Worm (Caenorhabditis elegans) whole organism, young adult: ENCODE data around the gene T07F12.1.

Experiments
- B0019.2 ChIP-seq: fragments of 200-800 bp; sonication (Bioruptor generic); conservative IDR thresholded peaks from 2 replicates; pipeline ENCODE4 v1.3.6; 2022; ENCODE audit warnings: missing genetic modification reagents, missing genetic modification characterization, missing compliant biosample characterization
- F10E7.11 ChIP-seq: sonication (generic microtip); optimal IDR thresholded peaks from 2 replicates; lab custom pipeline; 2017; ENCODE audit warnings: mild to moderate bottlenecking, missing genetic modification characterization, moderate library complexity, missing compliant biosample characterization
- F37B4.10 ChIP-seq: fragments of 200-800 bp; sonication (Bioruptor generic); IDR thresholded peaks from 2 replicates; pipeline ENCODE4 v1.3.6; 2022; ENCODE audit warnings: missing genetic modification characterization, missing compliant biosample characterization
- F39B2.1 ChIP-seq: fragments of 200-800 bp; sonication (Bioruptor generic); IDR thresholded peaks from 2 replicates; pipeline ENCODE4 v1.3.6; 2022; ENCODE audit warnings: missing genetic modification reagents, missing genetic modification characterization, missing compliant biosample characterization
- T26A5.8 ChIP-seq: sonication (generic microtip); optimal IDR thresholded peaks from 2 replicates; lab custom pipeline; 2016; ENCODE audit warnings: missing genetic modification characterization, missing compliant biosample characterization
- Y67H2A.10 ChIP-seq: fragments of 200-800 bp; sonication (Bioruptor generic); conservative IDR thresholded peaks from 2 replicates; pipeline ENCODE4 v1.3.6; 2022; ENCODE audit warnings: missing genetic modification reagents, missing genetic modification characterization, missing compliant biosample characterization
- Y95B8A.8 ChIP-seq: fragments of 200-800 bp; sonication (Bioruptor generic); IDR thresholded peaks from 2 replicates; pipeline ENCODE4 v1.3.6; 2022; ENCODE audit warnings: missing genetic modification reagents, missing genetic modification characterization, missing compliant biosample characterization
- cebp-1 ChIP-seq, 2 experiments: fragments of 200-800 bp in 1 of 2; sonication (Bioruptor generic) in 1 of 2; sonication (generic microtip) in 1 of 2; IDR thresholded peaks in 1 of 2; optimal IDR thresholded peaks in 1 of 2; 2 replicates each; pipeline versions ENCODE4 v1.3.6 to Lab custom; 2017 to 2022; ENCODE audit warnings: missing compliant biosample characterization in 2 of 2, missing genetic modification characterization in 2 of 2, mild to moderate bottlenecking in 1 of 2, missing genetic modification reagents in 1 of 2, moderate library complexity in 1 of 2
- ceh-27 ChIP-seq: fragments of 200-800 bp; sonication (Bioruptor generic); optimal IDR thresholded peaks from 2 replicates; lab custom pipeline; 2018; ENCODE audit warnings: mild to moderate bottlenecking, missing genetic modification characterization, moderate library complexity, missing compliant biosample characterization
- ceh-40 ChIP-seq: fragments of 200-800 bp; sonication (Bioruptor generic); IDR thresholded peaks from 2 replicates; pipeline ENCODE4 v1.3.6; 2022; ENCODE audit warnings: missing genetic modification characterization, missing compliant biosample characterization
- ceh-79 ChIP-seq: sonication (generic microtip); optimal IDR thresholded peaks from 2 replicates; lab custom pipeline; 2017; ENCODE audit warnings: mild to moderate bottlenecking, missing genetic modification characterization, missing compliant biosample characterization
- efl-1 ChIP-seq: fragments of 150-350 bp; optimal IDR thresholded peaks from 2 replicates; lab custom pipeline; 2014; ENCODE audit warnings: missing biosample characterization, missing genetic modification reagents, missing genetic modification characterization
- egl-44 ChIP-seq: fragments of 200-800 bp; sonication (Bioruptor generic); IDR thresholded peaks from 2 replicates; pipeline ENCODE4 v1.3.6; 2022; ENCODE audit warnings: missing genetic modification reagents, missing genetic modification characterization, missing compliant biosample characterization
- ets-4 ChIP-seq: fragments of 200-800 bp; sonication (Bioruptor generic); optimal IDR thresholded peaks from 2 replicates; lab custom pipeline; 2018; ENCODE audit warnings: mild to moderate bottlenecking, missing genetic modification characterization, missing compliant biosample characterization
- gei-17 ChIP-seq: fragments of 200-800 bp; sonication (Bioruptor generic); optimal IDR thresholded peaks from 2 replicates; lab custom pipeline; 2018; ENCODE audit warnings: mild to moderate bottlenecking, missing genetic modification characterization, missing compliant biosample characterization
- let-607 ChIP-seq, 2 experiments: fragments of 200-800 bp in 1 of 2; sonication (Bioruptor generic) in 1 of 2; sonication (generic microtip) in 1 of 2; optimal IDR thresholded peaks; 2 replicates each; lab custom pipeline; 2016 to 2018; ENCODE audit warnings: mild to moderate bottlenecking in 2 of 2, missing compliant biosample characterization in 2 of 2, missing genetic modification characterization in 2 of 2, moderate library complexity in 2 of 2, missing genotype in 1 of 2
- lin-40 ChIP-seq: sonication (generic microtip); optimal IDR thresholded peaks from 2 replicates; lab custom pipeline; 2016; ENCODE audit warnings: missing genetic modification characterization, mild to moderate bottlenecking, missing compliant biosample characterization, missing genotype, missing genetic modification reagents
- nhr-179 ChIP-seq: sonication (generic microtip); optimal IDR thresholded peaks from 2 replicates; lab custom pipeline; 2016; ENCODE audit warnings: mild to moderate bottlenecking, missing genetic modification characterization, missing compliant biosample characterization
- nhr-80 ChIP-seq: sonication (generic microtip); optimal IDR thresholded peaks from 2 replicates; lab custom pipeline; 2016; ENCODE audit warnings: missing genetic modification characterization, missing compliant biosample characterization
- nhr-90 ChIP-seq: sonication (generic microtip); optimal IDR thresholded peaks from 2 replicates; lab custom pipeline; 2016; ENCODE audit warnings: missing genotype, mild to moderate bottlenecking, missing genetic modification characterization, missing compliant biosample characterization
- pbrm-1 ChIP-seq: fragments of 200-800 bp; sonication (Bioruptor generic); IDR thresholded peaks from 2 replicates; pipeline ENCODE4 v1.3.6; 2022; ENCODE audit warnings: missing genetic modification reagents, missing genetic modification characterization, missing compliant biosample characterization
- rec-8 ChIP-seq, 2 experiments: sonication (generic microtip); optimal IDR thresholded peaks; 2 replicates each; lab custom pipeline; 2016; ENCODE audit warnings: mild to moderate bottlenecking in 2 of 2, missing genetic modification characterization in 2 of 2, missing genetic modification reagents in 2 of 2, missing genotype in 2 of 2, missing biosample characterization in 1 of 2, missing compliant biosample characterization in 1 of 2, moderate library complexity in 1 of 2
- snpc-1.1 ChIP-seq: sonication (generic microtip); optimal IDR thresholded peaks from 2 replicates; lab custom pipeline; 2017; ENCODE audit warnings: missing genetic modification characterization, mild to moderate bottlenecking, missing compliant biosample characterization, antibody characterized with exemption, moderate library complexity, missing genotype, missing genetic modification reagents; ENCODE audit not compliant: insufficient read depth
- snpc-1.3 ChIP-seq: sonication (generic microtip); optimal IDR thresholded peaks from 2 replicates; lab custom pipeline; 2017; ENCODE audit warnings: missing genetic modification characterization, mild to moderate bottlenecking, missing compliant biosample characterization, antibody characterized with exemption, moderate library complexity, missing genotype, missing genetic modification reagents; ENCODE audit not compliant: insufficient read depth
- ztf-3 ChIP-seq: fragments of 200-800 bp; sonication (Bioruptor generic); optimal IDR thresholded peaks from 2 replicates; lab custom pipeline; 2018; ENCODE audit warnings: mild to moderate bottlenecking, missing genetic modification characterization, missing compliant biosample characterization

Gene T07F12.1

DNA sequence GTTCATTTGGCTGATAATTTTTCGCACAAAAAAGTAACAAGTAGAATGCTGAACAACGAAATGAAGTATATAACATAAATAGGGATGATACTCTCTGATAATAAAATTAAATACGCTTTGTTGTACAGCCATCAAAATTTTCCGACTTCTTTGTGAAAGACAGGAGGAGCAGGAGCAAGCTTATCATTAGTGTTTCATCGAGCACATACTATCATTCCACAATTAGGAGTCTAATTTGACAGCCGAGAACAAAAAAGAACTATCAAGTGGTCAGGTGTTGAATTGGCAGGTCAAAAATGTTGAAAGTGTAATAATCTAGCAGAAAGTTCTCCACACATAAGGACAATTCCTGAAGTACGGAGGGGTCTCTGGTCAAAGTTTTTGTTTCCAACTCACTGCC, 34.3 kb downstream of the T07F12.1 start:
- TF ChIP-seq lin-40 (no peak), rec-8 (tag; optimal IDR thresholded peaks at IDR 0.05; lab: Kevin White, UChicago) (no peak), let-607 (tag; optimal IDR thresholded peaks at IDR 0.05; lab: Kevin White, UChicago) (peak in 1 of 2 experiments; percentile 4), nhr-80 (peak; percentile 88), cebp-1 (GFP tag; IDR thresholded peaks at IDR 0.05; lab: Robert Waterston, UW) (no peak), cebp-1 (tag; optimal IDR thresholded peaks at IDR 0.05; lab: Kevin White, UChicago) (no peak), ets-4 (GFP tag; lab: Kevin White, UChicago) (no peak), B0019.2 (no peak), pbrm-1 (no peak)
- TF ChIP-seq, all 124 proteins: peak for 2

DNA sequence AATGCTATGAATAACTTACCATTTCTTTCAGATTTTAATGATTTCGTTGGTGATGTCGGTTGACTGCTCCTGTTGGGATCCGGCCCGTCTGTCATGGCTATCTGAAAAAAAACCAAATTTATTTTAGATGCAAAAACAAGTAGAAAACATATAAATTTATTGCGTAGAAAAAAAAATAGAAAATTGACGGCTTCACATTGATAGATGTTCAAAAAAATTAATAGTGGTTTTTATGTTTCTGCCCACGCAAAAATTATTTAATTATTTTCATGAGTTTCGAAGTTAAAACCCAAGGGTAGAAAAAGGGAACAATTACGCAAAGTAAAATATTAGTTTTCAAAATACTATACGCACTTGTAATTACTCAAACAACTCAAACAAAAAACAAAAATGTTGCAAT, 35.8 kb downstream of the T07F12.1 start, which contains the start of gene mct-4:
mct-4 (minus strand) TSS at position 101 of the 400 bp plus-strand sequence.
- no peak for TF ChIP-seq cebp-1 (GFP tag; IDR thresholded peaks at IDR 0.05; lab: Robert Waterston, UW)
- TF ChIP-seq cebp-1 (tag; optimal IDR thresholded peaks at IDR 0.05; lab: Kevin White, UChicago), result no peak
- TF ChIP-seq snpc-1.1 (tag; lab: Kevin White, UChicago), result no peak
- no peak for TF ChIP-seq ceh-40 (GFP tag; lab: Robert Waterston, UW)
- no peak for TF ChIP-seq egl-44 (GFP tag; lab: Robert Waterston, UW)
- no peak for TF ChIP-seq T26A5.8 (tag; lab: Kevin White, UChicago)
- no peak for TF ChIP-seq snpc-1.3 (tag; lab: Kevin White, UChicago)
- no peak for TF ChIP-seq F39B2.1 (GFP tag; lab: Robert Waterston, UW)
- TF ChIP-seq ceh-79 (tag; lab: Kevin White, UChicago), result no peak
- TF ChIP-seq nhr-179 (tag; lab: Kevin White, UChicago), result no peak
- TF ChIP-seq Y67H2A.10, result no peak
- TF ChIP-seq efl-1 (GFP tag; lab: Kevin White, UChicago), result no peak
- no peak for TF ChIP-seq ztf-3 (GFP tag; lab: Kevin White, UChicago)

DNA sequence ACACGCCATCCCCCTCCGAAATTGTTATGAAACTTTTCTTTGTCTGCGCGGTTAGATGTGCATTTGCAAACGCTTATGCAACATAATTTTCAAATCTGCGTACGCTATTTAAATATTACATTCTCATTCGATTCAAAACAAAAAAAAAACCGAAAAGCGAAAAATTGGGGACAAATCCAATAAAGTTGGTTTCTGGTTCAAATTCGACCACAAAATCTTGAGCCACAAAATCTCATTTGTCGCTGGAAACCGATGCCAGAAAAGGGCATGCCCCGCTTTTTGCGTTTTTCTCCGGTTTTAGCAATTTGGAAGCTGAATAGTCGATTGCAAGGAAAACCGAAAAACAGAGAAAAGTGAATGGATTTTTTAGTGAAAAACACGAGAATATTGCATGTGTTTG, 38.2 kb downstream of the T07F12.1 start:
- no peak for TF ChIP-seq F10E7.11
- TF ChIP-seq Y95B8A.8, result no peak

DNA sequence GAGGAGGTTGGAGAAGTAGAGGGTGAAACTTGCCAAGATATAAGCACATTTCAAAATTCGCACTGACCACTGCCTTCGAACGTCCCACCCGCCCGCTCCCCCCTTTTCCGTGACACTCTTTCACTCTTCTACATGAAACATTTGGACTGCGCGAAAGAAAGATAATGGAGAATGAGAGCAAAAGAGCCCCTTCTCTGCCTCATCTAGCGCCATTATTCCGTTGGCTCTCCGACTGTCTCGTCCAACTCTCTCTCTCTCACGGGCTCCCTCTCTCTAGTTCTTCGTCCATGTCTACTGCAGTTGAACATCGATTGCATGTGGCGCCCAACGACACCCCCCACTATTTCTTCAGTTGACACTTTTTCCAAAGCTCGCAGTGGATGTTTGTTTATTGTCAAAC, 39.1 kb downstream of the T07F12.1 start:
- TF ChIP-seq gei-17, result no peak
- TF ChIP-seq F37B4.10 (GFP tag; lab: Robert Waterston, UW), result 0 out of 2 replicates have a peak, but pooled peaks have one; percentile 32
- TF ChIP-seq, all 124 proteins: peak for 1

DNA sequence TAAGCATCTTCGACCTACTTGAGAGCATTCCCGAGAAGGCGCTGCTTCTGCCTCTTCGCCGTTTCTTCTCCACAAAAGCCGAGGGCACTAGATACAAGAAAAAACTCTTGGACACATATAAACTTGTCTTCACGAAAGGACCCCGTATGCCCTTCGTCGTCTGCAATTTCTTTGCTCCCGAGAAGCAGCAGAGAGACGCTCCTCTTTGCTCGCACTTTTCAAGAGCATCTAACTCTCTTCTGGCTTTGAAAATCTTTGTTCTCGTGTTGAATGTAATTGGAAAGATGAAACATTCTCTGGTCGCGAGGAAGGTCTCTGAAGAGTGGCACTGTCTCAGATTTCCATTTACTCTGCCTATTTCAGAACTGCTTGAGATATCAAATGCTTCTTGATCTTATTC, 45.1 kb downstream of the T07F12.1 start:
- TF ChIP-seq nhr-90 (tag; lab: Kevin White, UChicago) (no peak), ceh-27 (GFP tag; lab: Kevin White, UChicago) (peak; percentile 47)
